Fruit fly (Drosophila melanogaster): Measurements from ENCODE around the gene Btk.

DNA sequence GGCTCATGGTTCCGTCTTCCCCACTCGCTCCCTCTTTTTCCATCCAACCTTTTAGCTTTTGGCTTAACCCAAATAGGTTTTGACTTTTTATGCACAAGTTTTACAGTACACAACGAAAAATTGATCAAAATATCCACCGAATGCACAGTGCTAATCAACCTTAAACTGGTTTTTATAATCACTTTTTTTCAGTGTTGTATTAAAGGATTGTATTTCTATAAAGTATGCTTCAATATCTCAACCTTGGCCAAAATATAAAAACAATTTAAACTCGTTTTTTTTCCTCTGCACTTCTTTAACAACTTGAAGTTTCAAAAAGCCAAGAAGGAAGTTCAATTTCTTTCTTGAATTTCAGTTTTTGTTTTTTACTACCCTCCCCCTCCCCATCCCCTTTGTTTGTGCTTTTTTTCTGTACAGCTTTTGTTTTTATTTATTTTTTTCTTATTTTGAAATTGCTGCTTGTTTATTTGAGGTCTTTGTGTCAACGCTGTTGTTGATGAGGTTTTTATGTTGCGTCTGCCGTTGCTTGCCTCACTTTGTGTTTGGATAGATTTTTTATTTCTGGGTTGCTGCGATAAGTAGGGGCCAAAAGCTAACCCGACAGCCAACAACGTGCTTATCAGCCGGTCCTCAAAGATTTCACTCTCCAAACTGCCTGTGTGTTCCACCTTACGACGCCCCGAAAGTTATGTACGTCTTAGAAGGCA lies 15.8 kb downstream of the Btk start:
- no peak for TF ChIP-seq CTCF (optimal IDR thresholded peaks at IDR 0.05)
- TF ChIP-seq CG8478 (optimal IDR thresholded peaks at IDR 0.05) = no peak

Measured in S2 (cell line).